Fruit fly (Drosophila melanogaster): Measurements from ENCODE around the gene sgl.
A peak's percentile ranks its signal among the peaks of the same experiment; 100 is the strongest.

sgl gene

DNA sequence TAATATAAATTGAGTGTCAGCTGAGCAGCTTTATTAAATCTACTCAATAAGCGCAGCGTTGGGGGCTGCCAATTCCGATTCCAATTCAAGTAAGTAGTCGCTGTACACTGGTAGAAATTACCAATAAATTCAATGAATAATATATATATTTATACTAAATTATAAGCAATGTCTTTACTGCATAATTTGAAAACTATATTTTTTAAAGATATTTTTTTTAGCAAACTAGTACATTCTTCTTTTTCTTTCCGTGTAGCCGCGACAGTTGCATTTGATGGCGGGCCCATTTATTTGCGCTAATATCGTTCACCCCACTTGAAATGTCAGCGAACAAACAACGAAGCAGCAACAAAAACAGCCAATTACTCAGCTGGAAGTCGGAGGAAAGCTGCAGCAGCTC is 12.8 kb upstream of the sgl start (continued):
- TF ChIP-seq Med (GFP tag) = peak; percentile 43
- no peak for TF ChIP-seq Dref (GFP tag; IDR thresholded peaks at IDR 0.05)
- TF ChIP-seq CG12659 (GFP tag; optimal IDR thresholded peaks at IDR 0.05) = peak; percentile 32
- no peak for TF ChIP-seq salm (tag; optimal IDR thresholded peaks at IDR 0.05)
- TF ChIP-seq fd3F (GFP tag; optimal IDR thresholded peaks at IDR 0.05) = peak; percentile 9
- no peak for TF ChIP-seq CG7745 (tag; optimal IDR thresholded peaks at IDR 0.05)
- no peak for TF ChIP-seq CG7963 (GFP tag; IDR thresholded peaks at IDR 0.05; ENCODE audit: partially characterized antibody)
- TF ChIP-seq CG12071 (GFP tag; optimal IDR thresholded peaks at IDR 0.05) = no peak
- TF ChIP-seq CG7372 (GFP tag; IDR thresholded peaks at IDR 0.05) = no peak
- no peak for TF ChIP-seq disco-r (GFP tag; optimal IDR thresholded peaks at IDR 0.05)
- no peak for TF ChIP-seq Sry-δ (GFP tag; optimal IDR thresholded peaks at IDR 0.05)
- no peak for TF ChIP-seq CG3065 (GFP tag; optimal IDR thresholded peaks at IDR 0.05)
- peak; percentile 29 for TF ChIP-seq CG10462 (GFP tag; optimal IDR thresholded peaks at IDR 0.05)
- no peak; the same call in 1 of the 2 replicates for TF ChIP-seq sob (GFP tag; IDR thresholded peaks at IDR 0.05)
- TF ChIP-seq fu2 (GFP tag; optimal IDR thresholded peaks at IDR 0.05) = no peak
- no peak; the same call in 1 of the 2 replicates for TF ChIP-seq crol (GFP tag; IDR thresholded peaks at IDR 0.05)
- no peak for TF ChIP-seq Deaf1 (tag; optimal IDR thresholded peaks at IDR 0.05)
- TF ChIP-seq trem (tag; optimal IDR thresholded peaks at IDR 0.05) = peak; percentile 50
- peak; percentile 27 for TF ChIP-seq CG3281 (GFP tag; optimal IDR thresholded peaks at IDR 0.05)
- TF ChIP-seq CG10267 (tag; optimal IDR thresholded peaks at IDR 0.05) = peak; percentile 57
- peak; percentile 9 for TF ChIP-seq org-1 (GFP tag; optimal IDR thresholded peaks at IDR 0.05)
- TF ChIP-seq CG3726 (GFP tag; IDR thresholded peaks at IDR 0.05) = no peak
- TF ChIP-seq da (GFP tag; optimal IDR thresholded peaks at IDR 0.05) = no peak
- TF ChIP-seq danr (GFP tag; IDR thresholded peaks at IDR 0.05) = 0 out of 2 replicates have a peak, but pooled peaks have one; percentile 18
- TF ChIP-seq CG30431 (GFP tag; optimal IDR thresholded peaks at IDR 0.05) = peak; percentile 23
- TF ChIP-seq CHES-1-like (GFP tag; optimal IDR thresholded peaks at IDR 0.05) = no peak
- peak; percentile 23 for TF ChIP-seq CG18764 (GFP tag; optimal IDR thresholded peaks at IDR 0.05)
- no peak for TF ChIP-seq CG13894 (tag; optimal IDR thresholded peaks at IDR 0.05)
- peak; percentile 64 for TF ChIP-seq Ssrp (tag; optimal IDR thresholded peaks at IDR 0.05)
- TF ChIP-seq CG12104 (GFP tag; optimal IDR thresholded peaks at IDR 0.05) = peak; percentile 46
- TF ChIP-seq CG8290 (GFP tag; optimal IDR thresholded peaks at IDR 0.05) = peak; percentile 42
- no peak for TF ChIP-seq CG8290 (tag; optimal IDR thresholded peaks at IDR 0.05)
- TF ChIP-seq Hr39 (optimal IDR thresholded peaks at IDR 0.05) = no peak
- no peak for TF ChIP-seq CG2202 (tag; optimal IDR thresholded peaks at IDR 0.05)
- TF ChIP-seq bbx (GFP tag; IDR thresholded peaks at IDR 0.05; ENCODE audit: partially characterized antibody) = no peak
- peak; percentile 74; the same call in 2 of the 3 replicates for TF ChIP-seq so (GFP tag; IDR thresholded peaks at IDR 0.05)
- TF ChIP-seq Usf (GFP tag; optimal IDR thresholded peaks at IDR 0.05) = no peak
- no peak for TF ChIP-seq Hand (GFP tag; optimal IDR thresholded peaks at IDR 0.05)
- no peak for TF ChIP-seq Stat92E (GFP tag; optimal IDR thresholded peaks at IDR 0.05)
- peak; percentile 66 for TF ChIP-seq tin (GFP tag; optimal IDR thresholded peaks at IDR 0.05)

dm6 chr3L:6976601-6977140 is 12.1 kb upstream of the sgl start:
- TF ChIP-seq sug (tag; optimal IDR thresholded peaks at IDR 0.05) (peak; percentile 73), mirr (GFP tag; optimal IDR thresholded peaks at IDR 0.05) (peak; percentile 7), CG11696 (GFP tag; IDR thresholded peaks at IDR 0.05) (no peak), CrebB (tag; optimal IDR thresholded peaks at IDR 0.05) (no peak), E2f1 (GFP tag; IDR thresholded peaks at IDR 0.05) (no peak), GATAe (GFP tag; conservative IDR thresholded peaks at IDR 0.05) (0 out of 2 replicates have a peak, but pooled peaks have one; percentile 26), Dip2 (GFP tag; IDR thresholded peaks at IDR 0.05) (no peak), otp (GFP tag; IDR thresholded peaks at IDR 0.05) (peak; percentile 61; the same call in 1 of the 3 replicates), CG4328 (GFP tag; optimal IDR thresholded peaks at IDR 0.05) (no peak), CG34376 (GFP tag; optimal IDR thresholded peaks at IDR 0.05) (peak; percentile 45), Med (GFP tag) (peak; percentile 55), Pdp1 (GFP tag; optimal IDR thresholded peaks at IDR 0.05) (peak in 1 of 2 experiments; percentile 2), gsb (GFP tag; IDR thresholded peaks at IDR 0.05) (no peak), sens (GFP tag) (peak; percentile 71), CG32532 (GFP tag; IDR thresholded peaks at IDR 0.05) (no peak)

Data from whole organism, embryonic.